Worm (Caenorhabditis elegans) whole organism, L1 larva: ENCODE data around the gene T04B8.5.

ENCODE experiments used
- C34B4.2 ChIP-seq: sonication (generic microtip); optimal IDR thresholded peaks from 2 replicates; lab custom pipeline; 2017; ENCODE audit warnings: mild to moderate bottlenecking, missing genetic modification characterization, missing compliant biosample characterization
- Y116A8C.19 ChIP-seq: sonication (generic microtip); optimal IDR thresholded peaks from 2 replicates; lab custom pipeline; 2016; ENCODE audit warnings: missing compliant biosample characterization, missing genetic modification characterization, borderline replicate concordance
- aha-1 ChIP-seq: fragments of 150-350 bp; optimal IDR thresholded peaks from 2 replicates; lab custom pipeline; 2014; ENCODE audit warnings: missing biosample characterization, missing genetic modification characterization
- aly-2 ChIP-seq: fragments of 150-350 bp; optimal IDR thresholded peaks from 2 replicates; lab custom pipeline; 2014; ENCODE audit warnings: missing biosample characterization, missing genetic modification characterization
- ama-1 ChIP-seq: fragments of 150-350 bp; optimal IDR thresholded peaks from 2 replicates; lab custom pipeline; 2014
- blmp-1 ChIP-seq: fragments of 150-350 bp; optimal IDR thresholded peaks from 2 replicates; lab custom pipeline; 2014; ENCODE audit warnings: missing biosample characterization, missing genetic modification characterization
- ceh-63 ChIP-seq: fragments of 200-800 bp; sonication (Bioruptor generic); optimal IDR thresholded peaks from 2 replicates; lab custom pipeline; 2018; ENCODE audit warnings: mild to moderate bottlenecking, missing genetic modification characterization, missing compliant biosample characterization
- ces-1 ChIP-seq: fragments of 150-350 bp; optimal IDR thresholded peaks from 2 replicates; lab custom pipeline; 2014; ENCODE audit warnings: missing biosample characterization, missing genetic modification reagents, missing genetic modification characterization
- dpl-1 ChIP-seq, 3 experiments: fragments of 150-350 bp in 2 of 3; sonication (generic microtip) in 1 of 3; optimal IDR thresholded peaks; 2 replicates each; lab custom pipeline; 2014 to 2017; ENCODE audit warnings: missing biosample characterization in 3 of 3, missing genetic modification characterization in 3 of 3, missing genetic modification reagents in 3 of 3
- efl-1 ChIP-seq, 4 experiments: fragments of 150-350 bp; optimal IDR thresholded peaks in 3 of 4; peaks in 1 of 4; 1 replicate in 1 of 4; 2 replicates in 3 of 4; lab custom pipeline; 2014; ENCODE audit warnings: missing biosample characterization in 2 of 4, missing genetic modification characterization in 2 of 4, missing genetic modification reagents in 2 of 4
- egl-13 ChIP-seq: sonication (generic microtip); optimal IDR thresholded peaks from 2 replicates; lab custom pipeline; 2016; ENCODE audit warnings: missing genotype, missing genetic modification reagents, missing genetic modification characterization, missing compliant biosample characterization
- egl-27 ChIP-seq, 2 experiments: fragments of 150-350 bp in 1 of 2; sonication (generic microtip); optimal IDR thresholded peaks; 3 replicates each; lab custom pipeline; 2017 to 2018; ENCODE audit warnings: missing biosample characterization in 2 of 2, missing genetic modification characterization in 2 of 2, missing genetic modification reagents in 2 of 2
- elt-3 ChIP-seq, 6 experiments: fragments of 150-350 bp in 1 of 6; sonication (generic microtip); optimal IDR thresholded peaks; 2 replicates each; lab custom pipeline; 2017 to 2018; ENCODE audit warnings: missing biosample characterization in 6 of 6, missing genetic modification characterization in 6 of 6, inconsistent platforms in 1 of 6
- fkh-10 ChIP-seq: sonication (generic microtip); optimal IDR thresholded peaks from 2 replicates; lab custom pipeline; 2017; ENCODE audit warnings: missing biosample characterization, missing genetic modification reagents, missing genetic modification characterization
- grh-1 ChIP-seq: fragments of 200-800 bp; sonication (Bioruptor generic); IDR thresholded peaks from 2 replicates; pipeline ENCODE4 v1.3.6; 2022; ENCODE audit warnings: missing genetic modification reagents, missing genetic modification characterization, missing compliant biosample characterization
- hlh-17 ChIP-seq: fragments of 200-800 bp; sonication (Bioruptor generic); optimal IDR thresholded peaks from 2 replicates; lab custom pipeline; 2018; ENCODE audit warnings: missing genetic modification characterization, mild to moderate bottlenecking, missing compliant biosample characterization, moderate library complexity, borderline replicate concordance
- hpl-2 ChIP-seq: fragments of 150-350 bp; optimal IDR thresholded peaks from 2 replicates; lab custom pipeline; 2014; ENCODE audit warnings: missing biosample characterization, missing genetic modification reagents, missing genetic modification characterization
- irx-1 ChIP-seq: sonication (generic microtip); optimal IDR thresholded peaks from 2 replicates; lab custom pipeline; 2016; ENCODE audit warnings: missing genetic modification characterization, missing compliant biosample characterization
- isw-1 ChIP-seq: fragments of 200-800 bp; sonication (Bioruptor generic); IDR thresholded peaks from 2 replicates; pipeline ENCODE4 v1.3.6; 2022; ENCODE audit warnings: missing genetic modification characterization, missing compliant biosample characterization
- lin-13 ChIP-seq: fragments of 150-350 bp; optimal IDR thresholded peaks from 2 replicates; lab custom pipeline; 2014; ENCODE audit warnings: missing biosample characterization, missing genetic modification reagents, missing genetic modification characterization
- lin-14 ChIP-seq: fragments of 200-800 bp; sonication (Bioruptor generic); optimal IDR thresholded peaks from 2 replicates; lab custom pipeline; 2018; ENCODE audit warnings: mild to moderate bottlenecking, missing genetic modification characterization, moderate library complexity, missing compliant biosample characterization
- lin-15B ChIP-seq: fragments of 150-350 bp; sonication (generic microtip); optimal IDR thresholded peaks from 3 replicates; lab custom pipeline; 2014; ENCODE audit warnings: missing biosample characterization, missing genetic modification characterization
- lin-35 ChIP-seq, 2 experiments: fragments of 150-350 bp; optimal IDR thresholded peaks; 2 replicates each; lab custom pipeline; 2014; ENCODE audit warnings: missing biosample characterization in 2 of 2, missing genetic modification characterization in 2 of 2, missing genetic modification reagents in 2 of 2
- lin-39 ChIP-seq: fragments of 150-350 bp; optimal IDR thresholded peaks from 2 replicates; lab custom pipeline; 2014; ENCODE audit warnings: missing biosample characterization, missing genetic modification reagents, missing genetic modification characterization
- lsy-2 ChIP-seq, 2 experiments: fragments of 150-350 bp; optimal IDR thresholded peaks; 2 replicates each; lab custom pipeline; 2014; ENCODE audit warnings: missing biosample characterization in 2 of 2, missing genetic modification characterization in 2 of 2
- mep-1 ChIP-seq: fragments of 150-350 bp; optimal IDR thresholded peaks from 2 replicates; lab custom pipeline; 2014; ENCODE audit warnings: missing biosample characterization, missing genetic modification characterization
- nhr-11 ChIP-seq: fragments of 150-350 bp; optimal IDR thresholded peaks from 2 replicates; lab custom pipeline; 2014; ENCODE audit warnings: missing biosample characterization, missing genetic modification characterization
- nhr-12 ChIP-seq: sonication (generic microtip); optimal IDR thresholded peaks from 2 replicates; lab custom pipeline; 2017; ENCODE audit warnings: missing biosample characterization, missing genetic modification characterization
- nhr-19 ChIP-seq: fragments of 200-800 bp; sonication (Bioruptor generic); conservative IDR thresholded peaks from 2 replicates; pipeline ENCODE4 v1.3.6; 2022; ENCODE audit warnings: missing genetic modification characterization, missing compliant biosample characterization
- nhr-20 ChIP-seq: sonication (generic microtip); optimal IDR thresholded peaks from 2 replicates; lab custom pipeline; 2016; ENCODE audit warnings: mild to moderate bottlenecking, missing genetic modification characterization, missing compliant biosample characterization
- nhr-47 ChIP-seq: sonication (generic microtip); optimal IDR thresholded peaks from 2 replicates; lab custom pipeline; 2016; ENCODE audit warnings: mild to moderate bottlenecking, missing genetic modification characterization, moderate library complexity, missing compliant biosample characterization
- nhr-76 ChIP-seq: sonication (generic microtip); optimal IDR thresholded peaks from 2 replicates; lab custom pipeline; 2017; ENCODE audit warnings: missing biosample characterization, missing genetic modification characterization
- nhr-84 ChIP-seq: sonication (generic microtip); optimal IDR thresholded peaks from 2 replicates; lab custom pipeline; 2017; ENCODE audit warnings: missing biosample characterization, missing genetic modification characterization
- nhr-85 ChIP-seq: sonication (generic microtip); peaks from one replicate; lab custom pipeline; 2016; ENCODE audit warnings: missing genetic modification characterization, inconsistent platforms, missing compliant biosample characterization
- pag-3 ChIP-seq: sonication (generic microtip); optimal IDR thresholded peaks from 2 replicates; lab custom pipeline; 2017; ENCODE audit warnings: missing genetic modification characterization, mild to moderate bottlenecking, missing compliant biosample characterization, antibody characterized with exemption, borderline replicate concordance; ENCODE audit not compliant: insufficient read depth
- pax-3 ChIP-seq: fragments of 200-800 bp; sonication (Bioruptor generic); optimal IDR thresholded peaks from 2 replicates; lab custom pipeline; 2018; ENCODE audit warnings: mild to moderate bottlenecking, missing genetic modification characterization, moderate library complexity, missing compliant biosample characterization
- pqm-1 ChIP-seq: sonication (generic microtip); optimal IDR thresholded peaks from 3 replicates; lab custom pipeline; 2017; ENCODE audit warnings: missing biosample characterization, missing genetic modification characterization
- skn-1 ChIP-seq: fragments of 150-350 bp; optimal IDR thresholded peaks from 2 replicates; lab custom pipeline; 2014; ENCODE audit warnings: missing biosample characterization, missing genetic modification characterization
- sox-4 ChIP-seq: sonication (generic microtip); optimal IDR thresholded peaks from 2 replicates; lab custom pipeline; 2016; ENCODE audit warnings: missing genetic modification characterization, missing compliant biosample characterization
- sup-37 ChIP-seq: fragments of 200-800 bp; sonication (Bioruptor generic); optimal IDR thresholded peaks from 2 replicates; lab custom pipeline; 2018; ENCODE audit warnings: mild to moderate bottlenecking, missing genetic modification characterization, missing compliant biosample characterization
- swsn-7 ChIP-seq: sonication (generic microtip); optimal IDR thresholded peaks from 2 replicates; lab custom pipeline; 2016; ENCODE audit warnings: missing genetic modification characterization, missing compliant biosample characterization
- tbx-2 ChIP-seq: sonication (generic microtip); optimal IDR thresholded peaks from 2 replicates; lab custom pipeline; 2016; ENCODE audit warnings: missing genetic modification characterization, missing compliant biosample characterization
- tlp-1 ChIP-seq: fragments of 150-350 bp; optimal IDR thresholded peaks from 2 replicates; lab custom pipeline; 2014; ENCODE audit warnings: missing biosample characterization, missing genetic modification characterization
- unc-62 ChIP-seq: fragments of 150-350 bp; optimal IDR thresholded peaks from 2 replicates; lab custom pipeline; 2014; ENCODE audit warnings: missing biosample characterization, missing genetic modification reagents, missing genetic modification characterization
- unc-86 ChIP-seq: sonication (generic microtip); optimal IDR thresholded peaks from 2 replicates; lab custom pipeline; 2016; ENCODE audit warnings: missing genetic modification characterization, missing compliant biosample characterization
- xbp-1 ChIP-seq: sonication (generic microtip); optimal IDR thresholded peaks from 2 replicates; lab custom pipeline; 2016; ENCODE audit warnings: missing genetic modification characterization, missing compliant biosample characterization
- zag-1 ChIP-seq: fragments of 150-350 bp; optimal IDR thresholded peaks from 2 replicates; lab custom pipeline; 2014; ENCODE audit warnings: missing biosample characterization, missing genetic modification characterization
- zip-4 ChIP-seq: fragments of 200-800 bp; sonication (Bioruptor generic); optimal IDR thresholded peaks from 2 replicates; lab custom pipeline; 2018; ENCODE audit warnings: mild to moderate bottlenecking, missing genetic modification characterization, moderate library complexity, missing compliant biosample characterization
- ztf-4 ChIP-seq: fragments of 150-350 bp; optimal IDR thresholded peaks from 2 replicates; lab custom pipeline; 2014; ENCODE audit warnings: missing biosample characterization, missing genetic modification characterization

T04B8.5 gene

ce11 chrII:650321-651005 lies 26.1 kb upstream of the T04B8.5 start, which contains the start of the genes K07E8.7 and frpr-14 (continued):
- TF ChIP-seq pax-3 (tag; lab: Kevin White, UChicago) (no peak), lin-13 (GFP tag; lab: Kevin White, UChicago) (no peak), mep-1 (peak; percentile 26), isw-1 (GFP tag; lab: Robert Waterston, UW) (peak; percentile 96), pag-3 (tag; lab: Kevin White, UChicago) (no peak), sox-4 (tag; lab: Kevin White, UChicago) (no peak), xbp-1 (peak; percentile 28), nhr-47 (tag; lab: Kevin White, UChicago) (peak; percentile 56), C34B4.2 (no peak), ama-1 (lab: Kevin White, UChicago) (no peak), nhr-19 (no peak), unc-86 (tag; lab: Kevin White, UChicago) (peak; percentile 6), skn-1 (tag; lab: Kevin White, UChicago) (peak; percentile 5), tlp-1 (tag; lab: Kevin White, UChicago) (no peak), Y116A8C.19 (no peak), nhr-20 (tag; lab: Kevin White, UChicago) (peak; percentile 16), nhr-84 (no peak), ces-1 (GFP tag; lab: Kevin White, UChicago) (no peak), nhr-76 (tag; lab: Kevin White, UChicago) (no peak), nhr-85 (tag; lab: Kevin White, UChicago) (peak; percentile 71), hpl-2 (no peak), dpl-1 (GFP tag; optimal IDR thresholded peaks at IDR 0.05; lab: Kevin White, UChicago) (peak in 2 of 3 experiments; percentile 37 to 47), zip-4 (GFP tag; lab: Kevin White, UChicago) (no peak), lsy-2 (tag; optimal IDR thresholded peaks at IDR 0.05; lab: Kevin White, UChicago) (peak; percentile 35 to 64), ceh-63 (GFP tag; lab: Kevin White, UChicago) (no peak), nhr-12 (tag; lab: Kevin White, UChicago) (no peak), elt-3 (tag; optimal IDR thresholded peaks at IDR 0.05; lab: Kevin White, UChicago) (peak in 1 of 6 experiments; percentile 5), aha-1 (no peak), hlh-17 (GFP tag; lab: Kevin White, UChicago) (no peak), lin-39 (tag; lab: Kevin White, UChicago) (no peak), pqm-1 (tag; lab: Kevin White, UChicago) (no peak), irx-1 (tag; lab: Kevin White, UChicago) (no peak), lin-35 (GFP tag; optimal IDR thresholded peaks at IDR 0.05; lab: Kevin White, UChicago) (peak; percentile 52 to 64), aly-2 (no peak), sup-37 (GFP tag; lab: Kevin White, UChicago) (no peak), grh-1 (GFP tag; lab: Robert Waterston, UW) (peak; percentile 28; the same call in 1 of the 2 replicates), zag-1 (no peak), lin-14 (GFP tag; lab: Kevin White, UChicago) (peak; percentile 38), lin-15B (tag; lab: Kevin White, UChicago) (no peak), nhr-11 (no peak), efl-1 (optimal IDR thresholded peaks at IDR 0.05; lab: Kevin White, UChicago) (peak; percentile 30 to 35), efl-1 (GFP tag; optimal IDR thresholded peaks at IDR 0.05 in 1 of 2; lab: Kevin White, UChicago) (peak; percentile 50 to 90), egl-27 (tag; optimal IDR thresholded peaks at IDR 0.05; lab: Kevin White, UChicago) (no peak), swsn-7 (tag; lab: Kevin White, UChicago) (peak; percentile 29), tbx-2 (peak; percentile 4), blmp-1 (tag; lab: Kevin White, UChicago) (no peak), fkh-10 (GFP tag; lab: Kevin White, UChicago) (peak; percentile 47), egl-13 (no peak), unc-62 (GFP tag; lab: Kevin White, UChicago) (no peak), ztf-4 (tag; lab: Kevin White, UChicago) (no peak)
- TF ChIP-seq, all 84 proteins: peak for 18
